Worm (Caenorhabditis elegans) whole organism, L2 larva: ENCODE measurements around the gene grl-13.

ENCODE experiments used
- aly-2 ChIP-seq: fragments of 150-350 bp; optimal IDR thresholded peaks from 2 replicates; lab custom pipeline; 2014; ENCODE audit warnings: missing biosample characterization, missing genetic modification characterization
- dmd-4 ChIP-seq: sonication (generic microtip); optimal IDR thresholded peaks from 2 replicates; lab custom pipeline; 2017; ENCODE audit warnings: missing biosample characterization, missing genetic modification characterization
- egl-27 ChIP-seq: sonication (generic microtip); optimal IDR thresholded peaks from 3 replicates; lab custom pipeline; 2017; ENCODE audit warnings: missing biosample characterization, missing genetic modification reagents, missing genetic modification characterization
- lin-13 ChIP-seq: fragments of 150-350 bp; optimal IDR thresholded peaks from 2 replicates; lab custom pipeline; 2014; ENCODE audit warnings: missing biosample characterization, missing genetic modification reagents, missing genetic modification characterization
- lin-39 ChIP-seq: fragments of 150-350 bp; optimal IDR thresholded peaks from 2 replicates; lab custom pipeline; 2014; ENCODE audit warnings: missing biosample characterization, missing genetic modification reagents, missing genetic modification characterization
- nhr-10 ChIP-seq: sonication (generic microtip); optimal IDR thresholded peaks from 2 replicates; lab custom pipeline; 2017; ENCODE audit warnings: missing biosample characterization, missing genetic modification characterization
- nhr-237 ChIP-seq: fragments of 150-350 bp; optimal IDR thresholded peaks from 2 replicates; lab custom pipeline; 2014; ENCODE audit warnings: missing biosample characterization, missing genetic modification characterization
- nhr-6 ChIP-seq: fragments of 150-350 bp; optimal IDR thresholded peaks from 2 replicates; lab custom pipeline; 2014; ENCODE audit warnings: missing biosample characterization, missing genetic modification characterization
- zag-1 ChIP-seq: fragments of 150-350 bp; optimal IDR thresholded peaks from 2 replicates; lab custom pipeline; 2014; ENCODE audit warnings: missing biosample characterization, missing genetic modification characterization

DNA sequence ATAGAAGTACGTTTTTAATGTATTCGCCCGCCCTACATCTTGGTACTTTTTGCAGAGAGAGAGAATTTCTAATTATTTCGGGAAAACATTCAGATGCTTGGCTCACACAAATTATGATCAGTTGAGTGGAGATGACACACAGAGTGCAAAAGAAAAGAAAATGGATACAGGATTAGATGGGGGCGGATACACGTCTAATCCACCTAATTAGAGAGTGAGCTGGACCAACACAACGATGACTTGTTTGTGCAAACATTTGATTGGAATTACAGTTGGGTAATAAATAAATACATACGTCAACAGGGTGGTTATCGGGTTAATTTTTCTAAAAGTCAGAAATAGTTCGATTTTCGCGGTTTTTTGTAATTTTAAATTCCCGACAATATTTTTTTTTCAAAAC, 5.3 kb downstream of the grl-13 start:
- TF ChIP-seq lin-13 (GFP tag; lab: Kevin White, UChicago): no peak
- no peak for TF ChIP-seq nhr-6 (tag; lab: Kevin White, UChicago)
- no peak for TF ChIP-seq dmd-4
- TF ChIP-seq lin-39: no peak
- no peak for TF ChIP-seq nhr-237
- no peak for TF ChIP-seq egl-27 (tag; lab: Kevin White, UChicago)
- no peak for TF ChIP-seq zag-1 (tag; lab: Kevin White, UChicago)
- TF ChIP-seq nhr-10 (tag; lab: Kevin White, UChicago): no peak
- no peak for TF ChIP-seq aly-2 (tag; lab: Kevin White, UChicago)
